Worm (Caenorhabditis elegans) whole organism, young adult: ENCODE results near the gene F08H9.2.

Experiments
- F10E7.11 ChIP-seq: sonication (generic microtip); optimal IDR thresholded peaks from 2 replicates; lab custom pipeline; 2017; ENCODE audit warnings: mild to moderate bottlenecking, missing genetic modification characterization, moderate library complexity, missing compliant biosample characterization
- ama-1 ChIP-seq, 3 experiments: fragments of 150-350 bp in 1 of 3; sonication (generic microtip) in 2 of 3; optimal IDR thresholded peaks; 2 replicates each; lab custom pipeline; 2014 to 2018; ENCODE audit warnings: missing biosample characterization in 2 of 3, missing genetic modification characterization in 2 of 3, missing genetic modification reagents in 2 of 3
- ceh-58 ChIP-seq: fragments of 200-800 bp; sonication (Bioruptor generic); IDR thresholded peaks from 2 replicates; pipeline ENCODE4 v1.3.6; 2022; ENCODE audit warnings: missing genetic modification characterization, missing compliant biosample characterization
- dpl-1 ChIP-seq: fragments of 150-350 bp; optimal IDR thresholded peaks from 2 replicates; lab custom pipeline; 2014; ENCODE audit warnings: missing biosample characterization, missing genetic modification reagents, missing genetic modification characterization
- ets-4 ChIP-seq: fragments of 200-800 bp; sonication (Bioruptor generic); optimal IDR thresholded peaks from 2 replicates; lab custom pipeline; 2018; ENCODE audit warnings: mild to moderate bottlenecking, missing genetic modification characterization, missing compliant biosample characterization
- madf-3 ChIP-seq: fragments of 200-800 bp; sonication (Bioruptor generic); IDR thresholded peaks from 2 replicates; pipeline ENCODE4 v1.3.6; 2022; ENCODE audit warnings: missing genetic modification reagents, missing genetic modification characterization, missing compliant biosample characterization
- pbrm-1 ChIP-seq: fragments of 200-800 bp; sonication (Bioruptor generic); IDR thresholded peaks from 2 replicates; pipeline ENCODE4 v1.3.6; 2022; ENCODE audit warnings: missing genetic modification reagents, missing genetic modification characterization, missing compliant biosample characterization
- unc-130 ChIP-seq: sonication (generic microtip); optimal IDR thresholded peaks from 2 replicates; lab custom pipeline; 2016; ENCODE audit warnings: missing genetic modification reagents, missing genetic modification characterization, missing compliant biosample characterization

ce11 chrV:14498204-14498603, 37.7 kb downstream of the F08H9.2 start:
- TF ChIP-seq unc-130 (GFP tag; lab: Kevin White, UChicago) (no peak), dpl-1 (GFP tag; lab: Kevin White, UChicago) (no peak), ama-1 (optimal IDR thresholded peaks at IDR 0.05; lab: Kevin White, UChicago) (no peak), ama-1 (GFP tag; optimal IDR thresholded peaks at IDR 0.05; lab: Kevin White, UChicago) (no peak), madf-3 (GFP tag; lab: Robert Waterston, UW) (no peak), F10E7.11 (tag; lab: Kevin White, UChicago) (no peak), ceh-58 (GFP tag; lab: Robert Waterston, UW) (no peak), ets-4 (no peak), pbrm-1 (GFP tag; lab: Robert Waterston, UW) (no peak)
